Fruit fly (Drosophila melanogaster) whole organism, prepupa: Measurements from ENCODE around the gene mus81.

Experiments used
- CG11294 ChIP-seq: fragments of 200-800 bp; sonication (Bioruptor generic); IDR thresholded peaks from 2 replicates; pipeline ENCODE4 v1.3.6; 2022; ENCODE audit warnings: missing biosample characterization, missing genetic modification characterization
- CG7368 ChIP-seq: fragments of 200-800 bp; sonication (Bioruptor generic); optimal IDR thresholded peaks from 3 replicates; lab custom pipeline; 2016; ENCODE audit warnings: missing biosample characterization, missing genetic modification characterization
- CG8319 ChIP-seq: fragments of 200-800 bp; sonication (Bioruptor generic); optimal IDR thresholded peaks from 3 replicates; lab custom pipeline; 2016; ENCODE audit warnings: missing biosample characterization, missing genetic modification characterization
- Eip78C ChIP-seq: fragments of 200-800 bp; sonication (Bioruptor generic); peaks from one replicate; lab custom pipeline; 2016; ENCODE audit warnings: missing biosample characterization, missing genetic modification characterization
- Hr39 ChIP-seq: fragments of 200-800 bp; sonication (Bioruptor generic); optimal IDR thresholded peaks from 2 replicates; lab custom pipeline; 2016; ENCODE audit warnings: missing biosample characterization, missing genetic modification characterization
- OdsH ChIP-seq: fragments of 200-800 bp; sonication (Bioruptor generic); optimal IDR thresholded peaks from 3 replicates; lab custom pipeline; 2016; ENCODE audit warnings: missing biosample characterization, missing genetic modification characterization
- achi ChIP-seq: fragments of 200-800 bp; sonication (Bioruptor generic); optimal IDR thresholded peaks from 3 replicates; lab custom pipeline; 2016; ENCODE audit warnings: missing biosample characterization, missing genetic modification characterization
- esn ChIP-seq: fragments of 200-800 bp; sonication (Bioruptor generic); optimal IDR thresholded peaks from 2 replicates; lab custom pipeline; 2016; ENCODE audit warnings: missing biosample characterization, mild to moderate bottlenecking, missing genetic modification characterization, moderate library complexity

DNA sequence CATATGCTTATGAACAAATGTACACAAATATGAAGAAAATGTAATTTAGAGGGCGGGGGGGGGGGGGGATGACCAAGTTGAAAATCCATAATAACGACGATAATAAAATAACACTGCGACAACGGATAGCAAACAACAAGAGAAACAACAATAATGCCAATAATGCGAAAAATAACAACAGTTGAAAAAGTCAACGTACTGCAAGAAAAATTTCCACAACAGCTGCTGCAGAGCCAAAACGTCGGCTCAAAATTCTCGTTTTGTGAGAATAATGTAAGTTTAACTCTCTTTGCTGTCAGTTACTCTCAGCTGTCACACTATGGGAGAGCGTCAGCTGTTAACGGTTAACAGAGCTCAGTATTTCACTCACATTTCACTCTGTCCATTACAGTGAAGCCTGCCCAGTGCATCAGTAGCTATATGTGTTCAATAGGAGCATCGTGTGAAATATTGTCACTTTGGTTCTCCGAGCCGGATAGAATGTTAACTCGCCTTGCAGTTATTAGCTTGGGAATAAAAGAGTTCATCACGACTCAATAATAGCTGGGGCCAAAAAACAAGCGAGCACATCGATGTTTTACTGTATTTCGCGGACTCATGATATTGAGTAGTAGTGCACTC is 40.0 kb upstream of the mus81 start:
- TF ChIP-seq Eip78C = peak; percentile 98
- peak; percentile 89 for TF ChIP-seq CG11294 (GFP tag; lab: Robert Waterston, UW)
- TF ChIP-seq esn (GFP tag; lab: Kevin White, UChicago) = peak; percentile 94
- TF ChIP-seq CG7368 = peak; percentile 95
- peak; percentile 95 for TF ChIP-seq Hr39 (GFP tag; lab: Kevin White, UChicago)
- peak; percentile 88 for TF ChIP-seq CG8319 (GFP tag; lab: Kevin White, UChicago)
- peak; percentile 93 for TF ChIP-seq OdsH (GFP tag; lab: Kevin White, UChicago)
- peak; percentile 91 for TF ChIP-seq achi (GFP tag; lab: Kevin White, UChicago)
